Fruit fly (Drosophila melanogaster) S2 (cell line): ENCODE measurements around the gene CG1575.

Experiments used
- CG8478 ChIP-seq: fragments of >200 bp; optimal IDR thresholded peaks from 2 replicates; lab custom pipeline; 2018
- CTCF ChIP-seq, 2 experiments: fragments of >200 bp; optimal IDR thresholded peaks; 2 replicates each; lab custom pipeline; 2018

- TF ChIP-seq CG8478: no peak
- TF ChIP-seq CTCF (optimal IDR thresholded peaks at IDR 0.05; lab: Kevin White, UChicago): no peak
Measured at dm6 chrX:8091017-8091620, 25.7 kb upstream of the CG1575 start.
